Worm (Caenorhabditis elegans) whole organism, L1 larva: ENCODE results near the gene T13C5.9.

Source experiments
- C04F5.9 ChIP-seq: sonication (generic microtip); optimal IDR thresholded peaks from 2 replicates; lab custom pipeline; 2016; ENCODE audit warnings: missing genetic modification characterization, missing compliant biosample characterization
- C34B4.2 ChIP-seq: sonication (generic microtip); optimal IDR thresholded peaks from 2 replicates; lab custom pipeline; 2017; ENCODE audit warnings: mild to moderate bottlenecking, missing genetic modification characterization, missing compliant biosample characterization
- F16B12.6 ChIP-seq: fragments of 150-350 bp; optimal IDR thresholded peaks from 2 replicates; lab custom pipeline; 2014; ENCODE audit warnings: missing biosample characterization, missing genetic modification characterization
- alr-1 ChIP-seq: fragments of 200-800 bp; sonication (Bioruptor generic); optimal IDR thresholded peaks from 2 replicates; lab custom pipeline; 2018; ENCODE audit warnings: borderline replicate concordance, mild to moderate bottlenecking, missing genetic modification characterization, missing compliant biosample characterization
- aly-2 ChIP-seq: fragments of 150-350 bp; optimal IDR thresholded peaks from 2 replicates; lab custom pipeline; 2014; ENCODE audit warnings: missing biosample characterization, missing genetic modification characterization
- blmp-1 ChIP-seq: fragments of 150-350 bp; optimal IDR thresholded peaks from 2 replicates; lab custom pipeline; 2014; ENCODE audit warnings: missing biosample characterization, missing genetic modification characterization
- ceh-63 ChIP-seq: fragments of 200-800 bp; sonication (Bioruptor generic); optimal IDR thresholded peaks from 2 replicates; lab custom pipeline; 2018; ENCODE audit warnings: mild to moderate bottlenecking, missing genetic modification characterization, missing compliant biosample characterization
- ceh-82 ChIP-seq, 3 experiments: fragments of 150-350 bp in 1 of 3; sonication (generic microtip) in 2 of 3; optimal IDR thresholded peaks; 2 replicates each; lab custom pipeline; 2014 to 2017; ENCODE audit warnings: missing biosample characterization in 3 of 3, missing genetic modification characterization in 3 of 3
- ceh-88 ChIP-seq: fragments of 200-800 bp; sonication (Bioruptor generic); IDR thresholded peaks from 2 replicates; pipeline ENCODE4 v1.3.6; 2022; ENCODE audit warnings: missing genetic modification characterization, missing compliant biosample characterization
- ces-1 ChIP-seq: fragments of 150-350 bp; optimal IDR thresholded peaks from 2 replicates; lab custom pipeline; 2014; ENCODE audit warnings: missing biosample characterization, missing genetic modification reagents, missing genetic modification characterization
- dpl-1 ChIP-seq, 3 experiments: fragments of 150-350 bp in 2 of 3; sonication (generic microtip) in 1 of 3; optimal IDR thresholded peaks; 2 replicates each; lab custom pipeline; 2014 to 2017; ENCODE audit warnings: missing biosample characterization in 3 of 3, missing genetic modification characterization in 3 of 3, missing genetic modification reagents in 3 of 3
- dsc-1 ChIP-seq: sonication (generic microtip); optimal IDR thresholded peaks from 2 replicates; lab custom pipeline; 2016; ENCODE audit warnings: mild to moderate bottlenecking, missing genetic modification characterization, missing compliant biosample characterization
- efl-1 ChIP-seq, 4 experiments: fragments of 150-350 bp; optimal IDR thresholded peaks in 3 of 4; peaks in 1 of 4; 1 replicate in 1 of 4; 2 replicates in 3 of 4; lab custom pipeline; 2014; ENCODE audit warnings: missing biosample characterization in 2 of 4, missing genetic modification characterization in 2 of 4, missing genetic modification reagents in 2 of 4
- efl-3 ChIP-seq: fragments of 200-800 bp; sonication (Bioruptor generic); optimal IDR thresholded peaks from 2 replicates; lab custom pipeline; 2018; ENCODE audit warnings: mild to moderate bottlenecking, missing genetic modification characterization, missing compliant biosample characterization
- egl-13 ChIP-seq: sonication (generic microtip); optimal IDR thresholded peaks from 2 replicates; lab custom pipeline; 2016; ENCODE audit warnings: missing genotype, missing genetic modification reagents, missing genetic modification characterization, missing compliant biosample characterization
- egl-27 ChIP-seq, 2 experiments: fragments of 150-350 bp in 1 of 2; sonication (generic microtip); optimal IDR thresholded peaks; 3 replicates each; lab custom pipeline; 2017 to 2018; ENCODE audit warnings: missing biosample characterization in 2 of 2, missing genetic modification characterization in 2 of 2, missing genetic modification reagents in 2 of 2
- ets-5 ChIP-seq: fragments of 200-800 bp; sonication (Bioruptor generic); IDR thresholded peaks from 2 replicates; pipeline ENCODE4 v1.3.6; 2022; ENCODE audit warnings: missing genetic modification characterization, missing compliant biosample characterization
- fkh-10 ChIP-seq: sonication (generic microtip); optimal IDR thresholded peaks from 2 replicates; lab custom pipeline; 2017; ENCODE audit warnings: missing biosample characterization, missing genetic modification reagents, missing genetic modification characterization
- fos-1 ChIP-seq: fragments of 150-350 bp; optimal IDR thresholded peaks from 2 replicates; lab custom pipeline; 2014; ENCODE audit warnings: missing biosample characterization, missing genetic modification characterization
- hlh-4 ChIP-seq: sonication (generic microtip); optimal IDR thresholded peaks from 2 replicates; lab custom pipeline; 2016; ENCODE audit warnings: mild to moderate bottlenecking, missing genetic modification characterization, missing compliant biosample characterization
- irx-1 ChIP-seq: sonication (generic microtip); optimal IDR thresholded peaks from 2 replicates; lab custom pipeline; 2016; ENCODE audit warnings: missing genetic modification characterization, missing compliant biosample characterization
- lin-13 ChIP-seq: fragments of 150-350 bp; optimal IDR thresholded peaks from 2 replicates; lab custom pipeline; 2014; ENCODE audit warnings: missing biosample characterization, missing genetic modification reagents, missing genetic modification characterization
- lin-14 ChIP-seq: fragments of 200-800 bp; sonication (Bioruptor generic); optimal IDR thresholded peaks from 2 replicates; lab custom pipeline; 2018; ENCODE audit warnings: mild to moderate bottlenecking, missing genetic modification characterization, moderate library complexity, missing compliant biosample characterization
- lin-35 ChIP-seq, 2 experiments: fragments of 150-350 bp; optimal IDR thresholded peaks; 2 replicates each; lab custom pipeline; 2014; ENCODE audit warnings: missing biosample characterization in 2 of 2, missing genetic modification characterization in 2 of 2, missing genetic modification reagents in 2 of 2
- lir-3 ChIP-seq: sonication (generic microtip); optimal IDR thresholded peaks from 2 replicates; lab custom pipeline; 2016; ENCODE audit warnings: mild to moderate bottlenecking, missing genetic modification characterization, moderate library complexity, missing compliant biosample characterization; ENCODE audit not compliant: poor library complexity
- mdl-1 ChIP-seq, 2 experiments: fragments of 150-350 bp; optimal IDR thresholded peaks; 2 replicates each; lab custom pipeline; 2014 to 2017; ENCODE audit warnings: missing biosample characterization in 2 of 2, missing genetic modification characterization in 2 of 2, inconsistent platforms in 1 of 2
- nhr-12 ChIP-seq: sonication (generic microtip); optimal IDR thresholded peaks from 2 replicates; lab custom pipeline; 2017; ENCODE audit warnings: missing biosample characterization, missing genetic modification characterization
- nhr-20 ChIP-seq: sonication (generic microtip); optimal IDR thresholded peaks from 2 replicates; lab custom pipeline; 2016; ENCODE audit warnings: mild to moderate bottlenecking, missing genetic modification characterization, missing compliant biosample characterization
- nhr-237 ChIP-seq: fragments of 150-350 bp; optimal IDR thresholded peaks from 2 replicates; lab custom pipeline; 2014; ENCODE audit warnings: missing biosample characterization, missing genetic modification characterization
- nhr-76 ChIP-seq: sonication (generic microtip); optimal IDR thresholded peaks from 2 replicates; lab custom pipeline; 2017; ENCODE audit warnings: missing biosample characterization, missing genetic modification characterization
- nhr-85 ChIP-seq: sonication (generic microtip); peaks from one replicate; lab custom pipeline; 2016; ENCODE audit warnings: missing genetic modification characterization, inconsistent platforms, missing compliant biosample characterization
- nhr-90 ChIP-seq: sonication (generic microtip); optimal IDR thresholded peaks from 2 replicates; lab custom pipeline; 2016; ENCODE audit warnings: mild to moderate bottlenecking, missing genetic modification characterization, missing compliant biosample characterization; ENCODE audit not compliant: poor library complexity
- rnt-1 ChIP-seq: sonication (generic microtip); optimal IDR thresholded peaks from 2 replicates; lab custom pipeline; 2016; ENCODE audit warnings: mild to moderate bottlenecking, missing genetic modification characterization, moderate library complexity, missing compliant biosample characterization
- skn-1 ChIP-seq: fragments of 150-350 bp; optimal IDR thresholded peaks from 2 replicates; lab custom pipeline; 2014; ENCODE audit warnings: missing biosample characterization, missing genetic modification characterization
- snpc-4 ChIP-seq: fragments of 150-350 bp; optimal IDR thresholded peaks from 2 replicates; lab custom pipeline; 2014; ENCODE audit warnings: missing biosample characterization, missing genetic modification characterization
- snu-23 ChIP-seq: sonication (generic microtip); optimal IDR thresholded peaks from 2 replicates; lab custom pipeline; 2016; ENCODE audit warnings: missing genetic modification characterization, missing compliant biosample characterization
- sup-37 ChIP-seq: fragments of 200-800 bp; sonication (Bioruptor generic); optimal IDR thresholded peaks from 2 replicates; lab custom pipeline; 2018; ENCODE audit warnings: mild to moderate bottlenecking, missing genetic modification characterization, missing compliant biosample characterization
- swsn-7 ChIP-seq: sonication (generic microtip); optimal IDR thresholded peaks from 2 replicates; lab custom pipeline; 2016; ENCODE audit warnings: missing genetic modification characterization, missing compliant biosample characterization
- tbx-2 ChIP-seq: sonication (generic microtip); optimal IDR thresholded peaks from 2 replicates; lab custom pipeline; 2016; ENCODE audit warnings: missing genetic modification characterization, missing compliant biosample characterization
- unc-130 ChIP-seq: fragments of 150-350 bp; optimal IDR thresholded peaks from 2 replicates; lab custom pipeline; 2017; ENCODE audit warnings: missing biosample characterization, missing genetic modification characterization, inconsistent platforms
- unc-98 ChIP-seq: fragments of 200-800 bp; sonication (Bioruptor generic); IDR thresholded peaks from 2 replicates; pipeline ENCODE4 v1.3.6; 2022; ENCODE audit warnings: missing genetic modification characterization, missing compliant biosample characterization
- vab-15 ChIP-seq: sonication (generic microtip); optimal IDR thresholded peaks from 2 replicates; lab custom pipeline; 2017; ENCODE audit warnings: missing genotype, mild to moderate bottlenecking, missing genetic modification characterization, missing compliant biosample characterization
- xbp-1 ChIP-seq: sonication (generic microtip); optimal IDR thresholded peaks from 2 replicates; lab custom pipeline; 2016; ENCODE audit warnings: missing genetic modification characterization, missing compliant biosample characterization
- zip-4 ChIP-seq: fragments of 200-800 bp; sonication (Bioruptor generic); optimal IDR thresholded peaks from 2 replicates; lab custom pipeline; 2018; ENCODE audit warnings: mild to moderate bottlenecking, missing genetic modification characterization, moderate library complexity, missing compliant biosample characterization
- ztf-11 ChIP-seq, 2 experiments: sonication (generic microtip); optimal IDR thresholded peaks; 2 replicates each; lab custom pipeline; 2016 to 2017; ENCODE audit warnings: missing genetic modification characterization in 2 of 2, missing biosample characterization in 1 of 2, missing compliant biosample characterization in 1 of 2
- ztf-4 ChIP-seq: fragments of 150-350 bp; optimal IDR thresholded peaks from 2 replicates; lab custom pipeline; 2014; ENCODE audit warnings: missing biosample characterization, missing genetic modification characterization

The T13C5.9 gene

DNA sequence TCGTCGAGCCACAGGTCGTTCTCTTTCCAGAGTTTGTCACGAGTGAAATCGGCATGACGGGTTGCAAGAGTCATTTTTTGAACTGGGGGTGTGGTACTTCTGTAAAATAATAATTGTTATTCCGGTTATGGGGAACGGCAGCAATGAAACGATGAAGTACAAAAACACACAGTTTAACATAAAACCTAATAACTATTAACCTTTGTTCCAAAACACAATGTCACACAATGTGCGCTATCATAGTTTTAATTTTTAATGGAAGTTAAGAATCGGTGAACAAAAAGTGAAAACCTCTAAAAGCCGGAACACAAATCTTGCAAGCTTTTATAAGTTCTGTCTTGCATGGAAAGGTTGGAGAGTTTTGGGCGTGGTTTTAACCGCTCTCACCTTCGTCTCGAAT, 45.4 kb downstream of the T13C5.9 start, which contains the start of gene hsp-43:
Gene hsp-43 (minus strand): TSS at position 101 of the 400 bp plus-strand sequence.
- TF ChIP-seq C34B4.2 (tag; lab: Kevin White, UChicago) (no peak), dpl-1 (GFP tag; optimal IDR thresholded peaks at IDR 0.05; lab: Kevin White, UChicago) (no peak), rnt-1 (tag; lab: Kevin White, UChicago) (no peak), nhr-237 (tag; lab: Kevin White, UChicago) (no peak), blmp-1 (peak; percentile 78), skn-1 (tag; lab: Kevin White, UChicago) (peak; percentile 19)

DNA sequence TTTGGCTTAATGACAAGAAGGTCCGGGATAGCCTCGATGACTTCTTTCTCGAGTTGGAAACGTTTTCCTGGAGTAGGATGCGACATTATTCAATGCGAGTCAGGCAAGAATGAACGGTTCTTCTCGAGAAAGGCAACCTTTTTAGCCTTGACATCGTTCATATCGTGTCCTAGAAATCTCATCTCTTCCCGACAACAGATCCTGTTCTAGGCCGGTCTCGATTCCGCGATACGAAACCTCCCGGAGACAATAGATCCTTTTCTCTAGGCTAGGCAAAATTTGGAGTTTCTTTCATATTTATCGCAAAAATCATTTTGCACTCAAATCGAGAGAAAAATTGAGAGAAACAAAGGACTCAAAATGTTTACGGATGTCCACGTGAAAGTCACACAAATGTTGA, 48.9 kb downstream of the T13C5.9 start, which contains the start of gene rml-3:
Gene rml-3 (minus strand): TSS at position 93 of the 400 bp plus-strand sequence.
- TF ChIP-seq lir-3 (no peak), ceh-88 (no peak), lin-14 (GFP tag; lab: Kevin White, UChicago) (peak; percentile 25), nhr-85 (tag; lab: Kevin White, UChicago) (peak; percentile 25), sup-37 (GFP tag; lab: Kevin White, UChicago) (no peak), blmp-1 (peak; percentile 19)

DNA sequence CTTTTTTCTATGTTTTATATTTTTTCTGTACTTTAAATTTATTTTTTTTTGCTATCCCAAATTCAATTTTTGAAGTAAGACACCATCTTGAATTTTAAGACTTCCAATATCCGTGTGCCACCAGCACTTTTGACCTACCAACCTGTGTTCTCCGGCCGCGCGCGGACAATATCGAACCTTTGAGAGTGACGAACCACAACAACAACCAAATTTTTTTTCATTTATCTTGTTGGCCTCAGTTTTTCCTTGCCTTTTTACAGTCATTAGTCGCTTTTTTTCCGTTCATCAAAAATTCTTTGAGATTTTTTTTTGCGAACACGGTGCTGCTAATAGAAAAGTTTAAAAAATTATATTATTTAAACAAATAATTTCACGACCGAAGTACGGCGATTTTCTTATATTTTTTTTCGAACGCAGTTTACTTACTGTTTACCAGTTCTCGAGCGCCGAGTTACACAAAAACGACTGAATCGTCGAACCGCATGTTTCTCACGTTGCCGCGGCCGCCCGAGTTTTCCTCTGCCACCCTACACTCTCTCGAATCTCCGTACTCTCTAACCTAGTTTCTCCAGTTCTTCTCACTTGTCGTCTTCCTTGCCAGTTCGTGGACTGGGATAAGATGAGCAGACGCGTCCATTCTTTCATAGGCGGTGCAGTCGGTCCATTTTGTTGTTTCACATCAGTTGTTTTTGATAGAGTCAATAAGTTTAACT, 50.0 kb downstream of the T13C5.9 start:
- TF ChIP-seq C04F5.9 (tag; lab: Kevin White, UChicago) (no peak), hlh-4 (no peak), efl-3 (GFP tag; lab: Kevin White, UChicago) (no peak), sup-37 (GFP tag; lab: Kevin White, UChicago) (no peak), ztf-4 (tag; lab: Kevin White, UChicago) (no peak), ztf-11 (tag; optimal IDR thresholded peaks at IDR 0.05; lab: Kevin White, UChicago) (no peak), efl-1 (optimal IDR thresholded peaks at IDR 0.05; lab: Kevin White, UChicago) (no peak), efl-1 (GFP tag; optimal IDR thresholded peaks at IDR 0.05 in 1 of 2; lab: Kevin White, UChicago) (peak in 1 of 2 experiments; percentile 64), unc-98 (no peak), unc-130 (tag; lab: Kevin White, UChicago) (no peak), ceh-82 (tag; optimal IDR thresholded peaks at IDR 0.05; lab: Kevin White, UChicago) (peak in 2 of 3 experiments; percentile 18 to 41), swsn-7 (tag; lab: Kevin White, UChicago) (peak; percentile 40), lin-35 (GFP tag; optimal IDR thresholded peaks at IDR 0.05; lab: Kevin White, UChicago) (no peak), nhr-90 (tag; lab: Kevin White, UChicago) (no peak), nhr-20 (tag; lab: Kevin White, UChicago) (peak; percentile 37), F16B12.6 (tag; lab: Kevin White, UChicago) (no peak), vab-15 (no peak), nhr-76 (tag; lab: Kevin White, UChicago) (no peak), ceh-88 (no peak), egl-13 (tag; lab: Kevin White, UChicago) (no peak), aly-2 (tag; lab: Kevin White, UChicago) (no peak), nhr-237 (tag; lab: Kevin White, UChicago) (no peak), rnt-1 (tag; lab: Kevin White, UChicago) (peak; percentile 65), alr-1 (tag; lab: Kevin White, UChicago) (no peak), zip-4 (GFP tag; lab: Kevin White, UChicago) (no peak), ces-1 (GFP tag; lab: Kevin White, UChicago) (no peak), irx-1 (tag; lab: Kevin White, UChicago) (no peak), tbx-2 (peak; percentile 47), ceh-63 (GFP tag; lab: Kevin White, UChicago) (no peak), snpc-4 (tag; lab: Kevin White, UChicago) (no peak), dsc-1 (tag; lab: Kevin White, UChicago) (peak; percentile 43), xbp-1 (tag; lab: Kevin White, UChicago) (peak; percentile 52), ets-5 (GFP tag; lab: Robert Waterston, UW) (no peak), blmp-1 (peak; percentile 26), nhr-12 (tag; lab: Kevin White, UChicago) (no peak), egl-27 (tag; optimal IDR thresholded peaks at IDR 0.05; lab: Kevin White, UChicago) (no peak), lin-13 (GFP tag; lab: Kevin White, UChicago) (no peak), lin-14 (GFP tag; lab: Kevin White, UChicago) (peak; percentile 92), fkh-10 (GFP tag; lab: Kevin White, UChicago) (no peak), snu-23 (GFP tag; lab: Kevin White, UChicago) (peak; percentile 58), mdl-1 (tag; optimal IDR thresholded peaks at IDR 0.05; lab: Kevin White, UChicago) (peak in 1 of 2 experiments; percentile 55), fos-1 (tag; lab: Kevin White, UChicago) (no peak)
